Worm (Caenorhabditis elegans) whole organism, L4 larva: ENCODE data around the gene Y57A10B.7.
A peak's percentile ranks its signal among the peaks of the same experiment; 100 is the strongest.

Source experiments
- F37D6.2 ChIP-seq: sonication (generic microtip); optimal IDR thresholded peaks from 2 replicates; lab custom pipeline; 2016; ENCODE audit warnings: mild to moderate bottlenecking, missing genetic modification characterization, missing compliant biosample characterization
- F44E2.7 ChIP-seq: fragments of 200-800 bp; sonication (Bioruptor generic); IDR thresholded peaks from 2 replicates; pipeline ENCODE4 v2.1.2; 2022; ENCODE audit warnings: missing genetic modification characterization, missing compliant biosample characterization
- T26A8.4 ChIP-seq: fragments of 200-800 bp; sonication (Bioruptor generic); IDR thresholded peaks from 2 replicates; pipeline ENCODE4 v1.3.6; 2022; ENCODE audit warnings: missing genetic modification characterization, missing compliant biosample characterization
- Y105C5A.15 ChIP-seq: fragments of 200-800 bp; sonication (Bioruptor generic); IDR thresholded peaks from 2 replicates; pipeline ENCODE4 v1.3.6; 2022; ENCODE audit warnings: missing genetic modification characterization, missing compliant biosample characterization
- Y75B8A.6 ChIP-seq: fragments of 200-800 bp; sonication (Bioruptor generic); IDR thresholded peaks from 2 replicates; pipeline ENCODE4 v1.3.6; 2022; ENCODE audit warnings: missing genetic modification reagents, missing genetic modification characterization, missing compliant biosample characterization
- ZK546.5 ChIP-seq, 2 experiments: sonication (generic microtip); optimal IDR thresholded peaks; 2 replicates each; lab custom pipeline; 2017; ENCODE audit warnings: missing biosample characterization in 2 of 2, missing genetic modification characterization in 2 of 2
- aha-1 ChIP-seq: fragments of 150-350 bp; peaks from one replicate; lab custom pipeline; 2014; ENCODE audit warnings: missing biosample characterization, missing genetic modification characterization
- ama-1 ChIP-seq: fragments of 150-350 bp; optimal IDR thresholded peaks from 2 replicates; lab custom pipeline; 2014; ENCODE audit warnings: inconsistent platforms, mixed read lengths
- arid-1 ChIP-seq: fragments of 200-800 bp; sonication (Bioruptor generic); conservative IDR thresholded peaks from 2 replicates; pipeline ENCODE4 v1.3.6; 2022; ENCODE audit warnings: missing genetic modification reagents, missing genetic modification characterization, missing compliant biosample characterization
- ceh-82 ChIP-seq: sonication (generic microtip); optimal IDR thresholded peaks from 2 replicates; lab custom pipeline; 2017; ENCODE audit warnings: missing biosample characterization, missing genetic modification characterization
- ces-1 ChIP-seq: fragments of 150-350 bp; sonication (generic microtip); optimal IDR thresholded peaks from 4 replicates; lab custom pipeline; 2014; ENCODE audit warnings: missing biosample characterization, missing genetic modification reagents, missing genetic modification characterization
- daf-19 ChIP-seq: fragments of 200-800 bp; sonication (Bioruptor generic); conservative IDR thresholded peaks from 2 replicates; pipeline ENCODE4 v1.3.6; 2022; ENCODE audit warnings: missing genetic modification characterization, missing compliant biosample characterization
- dmd-9 ChIP-seq: fragments of 200-800 bp; sonication (Bioruptor generic); IDR thresholded peaks from 2 replicates; pipeline ENCODE4 v1.3.6; 2022; ENCODE audit warnings: missing genetic modification reagents, missing genetic modification characterization, missing compliant biosample characterization
- dpl-1 ChIP-seq: fragments of 150-350 bp; optimal IDR thresholded peaks from 2 replicates; lab custom pipeline; 2014; ENCODE audit warnings: missing biosample characterization, missing genetic modification reagents, missing genetic modification characterization
- duxl-1 ChIP-seq: sonication (generic microtip); optimal IDR thresholded peaks from 2 replicates; lab custom pipeline; 2016; ENCODE audit warnings: mild to moderate bottlenecking, missing genetic modification characterization, moderate library complexity, missing compliant biosample characterization; ENCODE audit not compliant: poor library complexity
- dve-1 ChIP-seq: sonication (generic microtip); optimal IDR thresholded peaks from 2 replicates; lab custom pipeline; 2017; ENCODE audit warnings: antibody characterized with exemption, mild to moderate bottlenecking, missing genetic modification characterization, missing compliant biosample characterization; ENCODE audit not compliant: insufficient read depth
- fkh-10 ChIP-seq: fragments of 150-350 bp; optimal IDR thresholded peaks from 2 replicates; lab custom pipeline; 2014; ENCODE audit warnings: missing biosample characterization, missing genetic modification reagents, missing genetic modification characterization
- fos-1 ChIP-seq: fragments of 150-350 bp; optimal IDR thresholded peaks from 2 replicates; lab custom pipeline; 2014; ENCODE audit warnings: missing biosample characterization, missing genetic modification characterization
- gei-8 ChIP-seq: fragments of 200-800 bp; sonication (Bioruptor generic); optimal IDR thresholded peaks from 2 replicates; lab custom pipeline; 2018; ENCODE audit warnings: mild to moderate bottlenecking, missing genetic modification characterization, missing compliant biosample characterization
- hif-1 ChIP-seq, 2 experiments: sonication (generic microtip); optimal IDR thresholded peaks; 2 replicates each; lab custom pipeline; 2016 to 2017; ENCODE audit warnings: missing compliant biosample characterization in 2 of 2, missing genetic modification characterization in 2 of 2, missing genetic modification reagents in 2 of 2, missing genotype in 2 of 2, mild to moderate bottlenecking in 1 of 2
- hmg-1.1 ChIP-seq: fragments of 200-800 bp; sonication (Bioruptor generic); IDR thresholded peaks from 2 replicates; pipeline ENCODE4 v1.3.6; 2022; ENCODE audit warnings: missing genetic modification reagents, missing genetic modification characterization, missing compliant biosample characterization
- jun-1 ChIP-seq: fragments of 150-350 bp; optimal IDR thresholded peaks from 2 replicates; lab custom pipeline; 2014; ENCODE audit warnings: missing biosample characterization, missing genetic modification reagents, missing genetic modification characterization
- lim-7 ChIP-seq: fragments of 200-800 bp; sonication (Bioruptor generic); IDR thresholded peaks from 2 replicates; pipeline ENCODE4 v1.3.6; 2022; ENCODE audit warnings: missing genetic modification characterization, missing compliant biosample characterization
- lin-29 ChIP-seq: fragments of 200-800 bp; sonication (Bioruptor generic); IDR thresholded peaks from 2 replicates; pipeline ENCODE4 v1.3.6; 2022; ENCODE audit warnings: missing genetic modification reagents, missing genetic modification characterization, missing compliant biosample characterization
- lin-39 ChIP-seq: fragments of 150-350 bp; optimal IDR thresholded peaks from 2 replicates; lab custom pipeline; 2014; ENCODE audit warnings: missing biosample characterization, missing genetic modification reagents, missing genetic modification characterization
- lsy-2 ChIP-seq, 2 experiments: fragments of 150-350 bp in 1 of 2; sonication (generic microtip) in 1 of 2; optimal IDR thresholded peaks; 2 replicates each; lab custom pipeline; 2014 to 2017; ENCODE audit warnings: missing biosample characterization in 2 of 2, missing genetic modification characterization in 2 of 2
- madf-5 ChIP-seq, 2 experiments: fragments of 200-800 bp; sonication (Bioruptor generic); IDR thresholded peaks; 2 replicates each; pipeline ENCODE4 v1.3.6; 2022; ENCODE audit warnings: missing compliant biosample characterization in 2 of 2, missing genetic modification characterization in 2 of 2
- mdt-29 ChIP-seq: fragments of 200-800 bp; sonication (Bioruptor generic); IDR thresholded peaks from 2 replicates; pipeline ENCODE4 v1.3.6; 2022; ENCODE audit warnings: missing genetic modification reagents, missing genetic modification characterization, missing compliant biosample characterization
- mep-1 ChIP-seq: fragments of 150-350 bp; sonication (generic microtip); optimal IDR thresholded peaks from 3 replicates; lab custom pipeline; 2014; ENCODE audit warnings: missing biosample characterization, missing genetic modification characterization
- nhr-10 ChIP-seq: fragments of 150-350 bp; optimal IDR thresholded peaks from 2 replicates; lab custom pipeline; 2014; ENCODE audit warnings: missing biosample characterization, missing genetic modification characterization
- nhr-111 ChIP-seq: fragments of 200-800 bp; sonication (Bioruptor generic); optimal IDR thresholded peaks from 2 replicates; lab custom pipeline; 2018; ENCODE audit warnings: mild to moderate bottlenecking, missing genetic modification characterization, missing compliant biosample characterization
- nhr-42 ChIP-seq: fragments of 200-800 bp; sonication (Bioruptor generic); IDR thresholded peaks from 2 replicates; pipeline ENCODE4 v1.3.6; 2022; ENCODE audit warnings: missing genetic modification characterization, missing compliant biosample characterization
- nhr-48 ChIP-seq: sonication (generic microtip); optimal IDR thresholded peaks from 2 replicates; lab custom pipeline; 2016; ENCODE audit warnings: mild to moderate bottlenecking, missing genetic modification characterization, missing compliant biosample characterization
- nhr-6 ChIP-seq: fragments of 150-350 bp; optimal IDR thresholded peaks from 2 replicates; lab custom pipeline; 2014; ENCODE audit warnings: missing biosample characterization, missing genetic modification characterization
- nhr-77 ChIP-seq: fragments of 150-350 bp; optimal IDR thresholded peaks from 2 replicates; lab custom pipeline; 2014; ENCODE audit warnings: missing biosample characterization, missing genetic modification characterization
- pqm-1 ChIP-seq: sonication (generic microtip); optimal IDR thresholded peaks from 2 replicates; lab custom pipeline; 2017; ENCODE audit warnings: missing biosample characterization, missing genetic modification characterization
- rbr-2 ChIP-seq: sonication (generic microtip); optimal IDR thresholded peaks from 2 replicates; lab custom pipeline; 2016; ENCODE audit warnings: missing genotype, missing genetic modification characterization, missing compliant biosample characterization
- saeg-2 ChIP-seq: fragments of 200-800 bp; sonication (Bioruptor generic); IDR thresholded peaks from 2 replicates; pipeline ENCODE4 v1.3.6; 2022; ENCODE audit warnings: missing genetic modification reagents, missing genetic modification characterization, missing compliant biosample characterization
- sdz-12 ChIP-seq: fragments of 200-800 bp; sonication (Bioruptor generic); optimal IDR thresholded peaks from 2 replicates; lab custom pipeline; 2018; ENCODE audit warnings: mild to moderate bottlenecking, missing genetic modification characterization, missing compliant biosample characterization
- set-16 ChIP-seq: fragments of 200-800 bp; sonication (Bioruptor generic); IDR thresholded peaks from 2 replicates; pipeline ENCODE4 v1.3.6; 2022; ENCODE audit warnings: missing genetic modification reagents, missing genetic modification characterization, missing compliant biosample characterization
- snpc-1.2 ChIP-seq: fragments of 200-800 bp; sonication (Bioruptor generic); IDR thresholded peaks from 2 replicates; pipeline ENCODE4 v1.3.6; 2022; ENCODE audit warnings: missing genetic modification reagents, missing genetic modification characterization, missing compliant biosample characterization
- spr-1 ChIP-seq: sonication (generic microtip); optimal IDR thresholded peaks from 2 replicates; lab custom pipeline; 2016; ENCODE audit warnings: mild to moderate bottlenecking, missing genetic modification characterization, missing compliant biosample characterization
- tag-97 ChIP-seq: fragments of 200-800 bp; sonication (Bioruptor generic); IDR thresholded peaks from 2 replicates; pipeline ENCODE4 v1.3.6; 2022; ENCODE audit warnings: missing genetic modification characterization, missing compliant biosample characterization
- tra-1 ChIP-seq: fragments of 200-800 bp; sonication (Bioruptor generic); IDR thresholded peaks from 2 replicates; pipeline ENCODE4 v1.3.6; 2022; ENCODE audit warnings: missing genetic modification reagents, missing genetic modification characterization, missing compliant biosample characterization
- unc-130 ChIP-seq: sonication (generic microtip); optimal IDR thresholded peaks from 2 replicates; lab custom pipeline; 2016; ENCODE audit warnings: missing genetic modification reagents, missing genetic modification characterization, missing compliant biosample characterization
- unc-62 ChIP-seq, 3 experiments: fragments of 150-350 bp in 1 of 3; sonication (generic microtip); optimal IDR thresholded peaks in 2 of 3; peaks in 1 of 3; 1 replicate in 1 of 3; 2 replicates in 2 of 3; lab custom pipeline; 2014 to 2017; ENCODE audit warnings: missing biosample characterization in 3 of 3, missing genetic modification characterization in 3 of 3, missing genetic modification reagents in 3 of 3, missing genotype in 1 of 3
- vab-7 ChIP-seq: fragments of 200-800 bp; sonication (Bioruptor generic); IDR thresholded peaks from 2 replicates; pipeline ENCODE4 v1.3.6; 2022; ENCODE audit warnings: missing genetic modification reagents, missing genetic modification characterization, missing compliant biosample characterization
- zfp-2 ChIP-seq: sonication (generic microtip); optimal IDR thresholded peaks from 2 replicates; lab custom pipeline; 2016; ENCODE audit warnings: mild to moderate bottlenecking, missing genetic modification characterization, missing compliant biosample characterization
- zip-2 ChIP-seq: fragments of 150-350 bp; optimal IDR thresholded peaks from 2 replicates; lab custom pipeline; 2014; ENCODE audit warnings: missing biosample characterization, missing genetic modification characterization
- ztf-11 ChIP-seq: fragments of 150-350 bp; optimal IDR thresholded peaks from 2 replicates; lab custom pipeline; 2014; ENCODE audit warnings: missing biosample characterization, missing genetic modification characterization

Gene Y57A10B.7

DNA sequence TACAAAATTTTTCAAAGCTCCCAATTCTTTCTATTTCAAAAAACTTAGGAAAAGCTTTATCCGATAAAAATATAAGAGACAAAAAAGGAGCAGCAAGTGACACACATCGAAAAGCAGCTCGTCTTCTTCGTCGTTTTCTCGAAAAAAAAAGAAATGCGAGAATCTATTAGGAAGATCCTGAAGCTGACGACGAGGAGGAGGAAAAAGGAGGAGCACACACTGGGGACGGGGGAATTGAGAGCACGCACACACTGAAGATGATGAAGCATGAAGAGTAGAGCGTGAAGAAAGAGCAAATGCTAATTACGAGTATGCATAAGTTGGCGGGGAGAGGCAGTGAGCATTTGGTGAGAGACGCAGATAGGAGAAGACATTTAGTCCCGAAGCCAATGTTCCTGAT, 19.7 kb downstream of the Y57A10B.7 start:
- no peak for TF ChIP-seq Y75B8A.6 (GFP tag; lab: Robert Waterston, UW)
- TF ChIP-seq madf-5 (GFP tag; IDR thresholded peaks at IDR 0.05; lab: Robert Waterston, UW) = no peak
- peak in 1 of 2 experiments; percentile 16 for TF ChIP-seq lsy-2 (tag; optimal IDR thresholded peaks at IDR 0.05; lab: Kevin White, UChicago)
- TF ChIP-seq vab-7 (GFP tag; lab: Robert Waterston, UW) = peak; percentile 28; the same call in 1 of the 2 replicates
- no peak for TF ChIP-seq nhr-10 (tag; lab: Kevin White, UChicago)
- TF ChIP-seq hmg-1.1 = 0 out of 2 replicates have a peak, but pooled peaks have one; percentile 14
- no peak for TF ChIP-seq nhr-77
- peak; percentile 92 for TF ChIP-seq aha-1 (tag; lab: Kevin White, UChicago)
- no peak for TF ChIP-seq unc-130 (GFP tag; lab: Kevin White, UChicago)
- TF ChIP-seq pqm-1 (tag; lab: Kevin White, UChicago) = no peak
- no peak for TF ChIP-seq set-16
- no peak for TF ChIP-seq duxl-1 (tag; lab: Kevin White, UChicago)
- no peak for TF ChIP-seq zfp-2 (tag; lab: Kevin White, UChicago)
- peak in 1 of 2 experiments; percentile 98 for TF ChIP-seq unc-62 (GFP tag; optimal IDR thresholded peaks at IDR 0.05 in 1 of 2; lab: Kevin White, UChicago)
- no peak for TF ChIP-seq unc-62 (tag; optimal IDR thresholded peaks at IDR 0.05; lab: Kevin White, UChicago)
- TF ChIP-seq dpl-1 (GFP tag; lab: Kevin White, UChicago) = no peak
- TF ChIP-seq F37D6.2 = no peak
- no peak for TF ChIP-seq ceh-82 (tag; lab: Kevin White, UChicago)
- TF ChIP-seq Y105C5A.15 (GFP tag; lab: Robert Waterston, UW) = no peak
- no peak for TF ChIP-seq daf-19 (GFP tag; lab: Robert Waterston, UW)
- TF ChIP-seq zip-2 (tag; lab: Kevin White, UChicago) = no peak
- TF ChIP-seq T26A8.4 = no peak
- TF ChIP-seq ZK546.5 (tag; optimal IDR thresholded peaks at IDR 0.05; lab: Kevin White, UChicago) = no peak
- TF ChIP-seq rbr-2 = no peak
- no peak for TF ChIP-seq arid-1 (GFP tag; lab: Robert Waterston, UW)
- TF ChIP-seq fkh-10 (GFP tag; lab: Kevin White, UChicago) = peak; percentile 55
- TF ChIP-seq jun-1 (tag; lab: Kevin White, UChicago) = no peak

DNA sequence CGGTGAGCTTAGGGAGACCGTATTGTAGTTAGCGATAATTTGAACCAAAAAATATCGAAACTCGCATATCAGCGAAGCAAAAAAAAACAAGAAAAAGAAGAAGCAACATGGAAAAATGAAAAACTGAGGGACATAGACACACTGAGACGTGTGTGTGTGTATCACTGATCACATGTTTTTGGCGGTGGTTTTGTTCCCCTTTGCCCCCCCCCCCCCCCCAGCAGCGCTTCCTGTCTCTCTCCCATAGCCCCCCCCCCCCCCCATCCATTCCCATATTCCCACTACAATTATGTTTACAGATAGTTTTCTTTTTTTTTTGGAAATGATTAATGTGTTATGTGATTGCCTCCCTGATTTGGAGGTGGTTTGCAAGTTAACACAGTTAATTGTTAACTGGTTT, 24.4 kb downstream of the Y57A10B.7 start:
- TF ChIP-seq tag-97 (GFP tag; lab: Robert Waterston, UW) = no peak
- TF ChIP-seq ama-1 = no peak
- peak; percentile 66 for TF ChIP-seq set-16
- TF ChIP-seq hif-1 (tag; optimal IDR thresholded peaks at IDR 0.05; lab: Kevin White, UChicago) = peak in 1 of 2 experiments; percentile 16
- TF ChIP-seq ces-1 = no peak
- TF ChIP-seq saeg-2 (GFP tag; lab: Robert Waterston, UW) = no peak

ce11 chrII:12362262-12362661, 31.3 kb downstream of the Y57A10B.7 start:
- TF ChIP-seq dmd-9 (GFP tag; lab: Robert Waterston, UW) (no peak), sdz-12 (GFP tag; lab: Kevin White, UChicago) (no peak), mdt-29 (GFP tag; lab: Robert Waterston, UW) (no peak), dve-1 (tag; lab: Kevin White, UChicago) (no peak), nhr-48 (tag; lab: Kevin White, UChicago) (no peak), fos-1 (tag; lab: Kevin White, UChicago) (no peak), nhr-42 (GFP tag; lab: Robert Waterston, UW) (no peak), lin-39 (tag; lab: Kevin White, UChicago) (no peak), ZK546.5 (tag; optimal IDR thresholded peaks at IDR 0.05; lab: Kevin White, UChicago) (no peak), mep-1 (tag; lab: Kevin White, UChicago) (no peak), tra-1 (GFP tag; lab: Robert Waterston, UW) (no peak), ztf-11 (no peak), hmg-1.1 (no peak), snpc-1.2 (GFP tag; lab: Robert Waterston, UW) (peak; percentile 20; the same call in 1 of the 2 replicates), nhr-111 (GFP tag; lab: Kevin White, UChicago) (no peak), gei-8 (GFP tag; lab: Kevin White, UChicago) (no peak), tag-97 (GFP tag; lab: Robert Waterston, UW) (no peak), lim-7 (GFP tag; lab: Robert Waterston, UW) (peak; percentile 80; the same call in 1 of the 2 replicates), F37D6.2 (no peak), spr-1 (no peak), nhr-6 (tag; lab: Kevin White, UChicago) (no peak), lin-29 (GFP tag; lab: Robert Waterston, UW) (no peak), rbr-2 (no peak), F44E2.7 (0 out of 2 replicates have a peak, but pooled peaks have one; percentile 13)
